Worm (Caenorhabditis elegans) whole organism, late embryonic: ENCODE results near the gene R148.4.
A peak's percentile ranks its signal among the peaks of the same experiment; 100 is the strongest.

Experiments
- ceh-31 ChIP-seq: sonication (generic microtip); optimal IDR thresholded peaks from 2 replicates; lab custom pipeline; 2016; ENCODE audit warnings: missing genetic modification characterization, missing compliant biosample characterization
- ceh-6 ChIP-seq: fragments of 200-800 bp; sonication (Bioruptor generic); optimal IDR thresholded peaks from 2 replicates; lab custom pipeline; 2018; ENCODE audit warnings: mild to moderate bottlenecking, missing genetic modification characterization, missing compliant biosample characterization
- che-1 ChIP-seq: sonication (generic microtip); optimal IDR thresholded peaks from 2 replicates; lab custom pipeline; 2016; ENCODE audit warnings: mild to moderate bottlenecking, missing genetic modification characterization, missing compliant biosample characterization
- fax-1 ChIP-seq: sonication (generic microtip); optimal IDR thresholded peaks from 2 replicates; lab custom pipeline; 2016; ENCODE audit warnings: missing genotype, missing genetic modification characterization, missing compliant biosample characterization
- nfya-1 ChIP-seq: sonication (generic microtip); optimal IDR thresholded peaks from 2 replicates; lab custom pipeline; 2017; ENCODE audit warnings: missing genetic modification characterization, mild to moderate bottlenecking, missing compliant biosample characterization, antibody characterized with exemption, moderate library complexity
- tbx-2 ChIP-seq: sonication (generic microtip); optimal IDR thresholded peaks from 2 replicates; lab custom pipeline; 2016; ENCODE audit warnings: missing genetic modification characterization, missing compliant biosample characterization
- ttx-3 ChIP-seq: sonication (generic microtip); optimal IDR thresholded peaks from 2 replicates; lab custom pipeline; 2016; ENCODE audit warnings: missing genetic modification reagents, missing genetic modification characterization, missing compliant biosample characterization
- unc-42 ChIP-seq: sonication (generic microtip); optimal IDR thresholded peaks from 2 replicates; lab custom pipeline; 2016; ENCODE audit warnings: missing genotype, missing genetic modification characterization, missing compliant biosample characterization

The R148.4 gene

ce11 chrIII:3220287-3220686 lies 48.9 kb downstream of the R148.4 start:
- peak; percentile 4 for TF ChIP-seq tbx-2
- TF ChIP-seq nfya-1: peak; percentile 59
- no peak for TF ChIP-seq che-1 (tag; lab: Kevin White, UChicago)
- peak; percentile 62 for TF ChIP-seq unc-42
- TF ChIP-seq ceh-31: peak; percentile 75
- no peak for TF ChIP-seq ceh-6 (GFP tag; lab: Kevin White, UChicago)

ce11 chrIII:3222707-3223106 lies 51.3 kb downstream of the R148.4 start:
- TF ChIP-seq fax-1 (tag; lab: Kevin White, UChicago) (no peak), ttx-3 (tag; lab: Kevin White, UChicago) (no peak)

ce11 chrIII:3224102-3224501 lies 52.7 kb downstream of the R148.4 start:
- peak; percentile 89 for TF ChIP-seq unc-42
- TF ChIP-seq ceh-31: no peak
